Worm (Caenorhabditis elegans) whole organism, L4 larva: ENCODE data around the gene col-37.

Experiments used
- mdt-29 ChIP-seq: fragments of 200-800 bp; sonication (Bioruptor generic); IDR thresholded peaks from 2 replicates; pipeline ENCODE4 v1.3.6; 2022; ENCODE audit warnings: missing genetic modification reagents, missing genetic modification characterization, missing compliant biosample characterization
- skn-1 ChIP-seq: fragments of 150-350 bp; optimal IDR thresholded peaks from 2 replicates; lab custom pipeline; 2014; ENCODE audit warnings: missing biosample characterization, missing genetic modification characterization

ce11 chrV:12190943-12191569 is 23.5 kb upstream of the col-37 start, which contains the start of gene dpy-30:
- TF ChIP-seq mdt-29 (GFP tag; lab: Robert Waterston, UW) (no peak), skn-1 (tag; lab: Kevin White, UChicago) (no peak)
